Worm (Caenorhabditis elegans) whole organism, L1 larva: Measurements from ENCODE around the gene F41E7.6.

Experiments used
- C04F5.9 ChIP-seq: sonication (generic microtip); optimal IDR thresholded peaks from 2 replicates; lab custom pipeline; 2016; ENCODE audit warnings: missing genetic modification characterization, missing compliant biosample characterization
- C16A3.4 ChIP-seq: fragments of 150-350 bp; optimal IDR thresholded peaks from 2 replicates; lab custom pipeline; 2014; ENCODE audit warnings: missing biosample characterization, missing genetic modification characterization
- C34B4.2 ChIP-seq: sonication (generic microtip); optimal IDR thresholded peaks from 2 replicates; lab custom pipeline; 2017; ENCODE audit warnings: mild to moderate bottlenecking, missing genetic modification characterization, missing compliant biosample characterization
- Y116A8C.19 ChIP-seq: sonication (generic microtip); optimal IDR thresholded peaks from 2 replicates; lab custom pipeline; 2016; ENCODE audit warnings: missing compliant biosample characterization, missing genetic modification characterization, borderline replicate concordance
- alr-1 ChIP-seq: fragments of 200-800 bp; sonication (Bioruptor generic); optimal IDR thresholded peaks from 2 replicates; lab custom pipeline; 2018; ENCODE audit warnings: borderline replicate concordance, mild to moderate bottlenecking, missing genetic modification characterization, missing compliant biosample characterization
- aly-2 ChIP-seq: fragments of 150-350 bp; optimal IDR thresholded peaks from 2 replicates; lab custom pipeline; 2014; ENCODE audit warnings: missing biosample characterization, missing genetic modification characterization
- ama-1 ChIP-seq: fragments of 150-350 bp; optimal IDR thresholded peaks from 2 replicates; lab custom pipeline; 2014
- blmp-1 ChIP-seq: fragments of 150-350 bp; optimal IDR thresholded peaks from 2 replicates; lab custom pipeline; 2014; ENCODE audit warnings: missing biosample characterization, missing genetic modification characterization
- ceh-8 ChIP-seq: fragments of 200-800 bp; sonication (Bioruptor generic); optimal IDR thresholded peaks from 2 replicates; lab custom pipeline; 2018; ENCODE audit warnings: mild to moderate bottlenecking, missing genetic modification characterization, moderate library complexity, missing compliant biosample characterization
- ceh-82 ChIP-seq, 3 experiments: fragments of 150-350 bp in 1 of 3; sonication (generic microtip) in 2 of 3; optimal IDR thresholded peaks; 2 replicates each; lab custom pipeline; 2014 to 2017; ENCODE audit warnings: missing biosample characterization in 3 of 3, missing genetic modification characterization in 3 of 3
- ceh-88 ChIP-seq: fragments of 200-800 bp; sonication (Bioruptor generic); IDR thresholded peaks from 2 replicates; pipeline ENCODE4 v1.3.6; 2022; ENCODE audit warnings: missing genetic modification characterization, missing compliant biosample characterization
- ceh-90 ChIP-seq: sonication (generic microtip); optimal IDR thresholded peaks from 2 replicates; lab custom pipeline; 2016; ENCODE audit warnings: missing genetic modification characterization, missing compliant biosample characterization
- ces-1 ChIP-seq: fragments of 150-350 bp; optimal IDR thresholded peaks from 2 replicates; lab custom pipeline; 2014; ENCODE audit warnings: missing biosample characterization, missing genetic modification reagents, missing genetic modification characterization
- dpl-1 ChIP-seq, 3 experiments: fragments of 150-350 bp in 2 of 3; sonication (generic microtip) in 1 of 3; optimal IDR thresholded peaks; 2 replicates each; lab custom pipeline; 2014 to 2017; ENCODE audit warnings: missing biosample characterization in 3 of 3, missing genetic modification characterization in 3 of 3, missing genetic modification reagents in 3 of 3
- dsc-1 ChIP-seq: sonication (generic microtip); optimal IDR thresholded peaks from 2 replicates; lab custom pipeline; 2016; ENCODE audit warnings: mild to moderate bottlenecking, missing genetic modification characterization, missing compliant biosample characterization
- efl-1 ChIP-seq, 4 experiments: fragments of 150-350 bp; optimal IDR thresholded peaks in 3 of 4; peaks in 1 of 4; 1 replicate in 1 of 4; 2 replicates in 3 of 4; lab custom pipeline; 2014; ENCODE audit warnings: missing biosample characterization in 2 of 4, missing genetic modification characterization in 2 of 4, missing genetic modification reagents in 2 of 4
- efl-3 ChIP-seq: fragments of 200-800 bp; sonication (Bioruptor generic); optimal IDR thresholded peaks from 2 replicates; lab custom pipeline; 2018; ENCODE audit warnings: mild to moderate bottlenecking, missing genetic modification characterization, missing compliant biosample characterization
- egl-27 ChIP-seq, 2 experiments: fragments of 150-350 bp in 1 of 2; sonication (generic microtip); optimal IDR thresholded peaks; 3 replicates each; lab custom pipeline; 2017 to 2018; ENCODE audit warnings: missing biosample characterization in 2 of 2, missing genetic modification characterization in 2 of 2, missing genetic modification reagents in 2 of 2
- elt-2 ChIP-seq: sonication (generic microtip); optimal IDR thresholded peaks from 2 replicates; lab custom pipeline; 2016; ENCODE audit warnings: missing genetic modification characterization, mild to moderate bottlenecking, inconsistent platforms, missing compliant biosample characterization, missing genetic modification reagents
- fkh-8 ChIP-seq: sonication (generic microtip); optimal IDR thresholded peaks from 2 replicates; lab custom pipeline; 2016; ENCODE audit warnings: mild to moderate bottlenecking, missing genetic modification characterization, missing compliant biosample characterization
- hlh-17 ChIP-seq: fragments of 200-800 bp; sonication (Bioruptor generic); optimal IDR thresholded peaks from 2 replicates; lab custom pipeline; 2018; ENCODE audit warnings: missing genetic modification characterization, mild to moderate bottlenecking, missing compliant biosample characterization, moderate library complexity, borderline replicate concordance
- hlh-4 ChIP-seq: sonication (generic microtip); optimal IDR thresholded peaks from 2 replicates; lab custom pipeline; 2016; ENCODE audit warnings: mild to moderate bottlenecking, missing genetic modification characterization, missing compliant biosample characterization
- irx-1 ChIP-seq: sonication (generic microtip); optimal IDR thresholded peaks from 2 replicates; lab custom pipeline; 2016; ENCODE audit warnings: missing genetic modification characterization, missing compliant biosample characterization
- isw-1 ChIP-seq: fragments of 200-800 bp; sonication (Bioruptor generic); IDR thresholded peaks from 2 replicates; pipeline ENCODE4 v1.3.6; 2022; ENCODE audit warnings: missing genetic modification characterization, missing compliant biosample characterization
- lin-13 ChIP-seq: fragments of 150-350 bp; optimal IDR thresholded peaks from 2 replicates; lab custom pipeline; 2014; ENCODE audit warnings: missing biosample characterization, missing genetic modification reagents, missing genetic modification characterization
- lin-14 ChIP-seq: fragments of 200-800 bp; sonication (Bioruptor generic); optimal IDR thresholded peaks from 2 replicates; lab custom pipeline; 2018; ENCODE audit warnings: mild to moderate bottlenecking, missing genetic modification characterization, moderate library complexity, missing compliant biosample characterization
- lin-15B ChIP-seq: fragments of 150-350 bp; sonication (generic microtip); optimal IDR thresholded peaks from 3 replicates; lab custom pipeline; 2014; ENCODE audit warnings: missing biosample characterization, missing genetic modification characterization
- lin-35 ChIP-seq, 2 experiments: fragments of 150-350 bp; optimal IDR thresholded peaks; 2 replicates each; lab custom pipeline; 2014; ENCODE audit warnings: missing biosample characterization in 2 of 2, missing genetic modification characterization in 2 of 2, missing genetic modification reagents in 2 of 2
- lir-3 ChIP-seq: sonication (generic microtip); optimal IDR thresholded peaks from 2 replicates; lab custom pipeline; 2016; ENCODE audit warnings: mild to moderate bottlenecking, missing genetic modification characterization, moderate library complexity, missing compliant biosample characterization; ENCODE audit not compliant: poor library complexity
- mef-2 ChIP-seq: fragments of 150-350 bp; optimal IDR thresholded peaks from 2 replicates; lab custom pipeline; 2014; ENCODE audit warnings: missing biosample characterization, missing genetic modification characterization
- mep-1 ChIP-seq: fragments of 150-350 bp; optimal IDR thresholded peaks from 2 replicates; lab custom pipeline; 2014; ENCODE audit warnings: missing biosample characterization, missing genetic modification characterization
- nhr-12 ChIP-seq: sonication (generic microtip); optimal IDR thresholded peaks from 2 replicates; lab custom pipeline; 2017; ENCODE audit warnings: missing biosample characterization, missing genetic modification characterization
- nhr-237 ChIP-seq: fragments of 150-350 bp; optimal IDR thresholded peaks from 2 replicates; lab custom pipeline; 2014; ENCODE audit warnings: missing biosample characterization, missing genetic modification characterization
- nhr-28 ChIP-seq: fragments of 150-350 bp; optimal IDR thresholded peaks from 2 replicates; lab custom pipeline; 2014; ENCODE audit warnings: missing biosample characterization, missing genetic modification characterization
- nhr-47 ChIP-seq: sonication (generic microtip); optimal IDR thresholded peaks from 2 replicates; lab custom pipeline; 2016; ENCODE audit warnings: mild to moderate bottlenecking, missing genetic modification characterization, moderate library complexity, missing compliant biosample characterization
- nhr-71 ChIP-seq: sonication (generic microtip); optimal IDR thresholded peaks from 2 replicates; lab custom pipeline; 2016; ENCODE audit warnings: mild to moderate bottlenecking, missing genetic modification characterization, moderate library complexity, missing compliant biosample characterization
- nhr-84 ChIP-seq: sonication (generic microtip); optimal IDR thresholded peaks from 2 replicates; lab custom pipeline; 2017; ENCODE audit warnings: missing biosample characterization, missing genetic modification characterization
- nhr-85 ChIP-seq: sonication (generic microtip); peaks from one replicate; lab custom pipeline; 2016; ENCODE audit warnings: missing genetic modification characterization, inconsistent platforms, missing compliant biosample characterization
- nhr-90 ChIP-seq: sonication (generic microtip); optimal IDR thresholded peaks from 2 replicates; lab custom pipeline; 2016; ENCODE audit warnings: mild to moderate bottlenecking, missing genetic modification characterization, missing compliant biosample characterization; ENCODE audit not compliant: poor library complexity
- pax-3 ChIP-seq: fragments of 200-800 bp; sonication (Bioruptor generic); optimal IDR thresholded peaks from 2 replicates; lab custom pipeline; 2018; ENCODE audit warnings: mild to moderate bottlenecking, missing genetic modification characterization, moderate library complexity, missing compliant biosample characterization
- skn-1 ChIP-seq: fragments of 150-350 bp; optimal IDR thresholded peaks from 2 replicates; lab custom pipeline; 2014; ENCODE audit warnings: missing biosample characterization, missing genetic modification characterization
- snu-23 ChIP-seq: sonication (generic microtip); optimal IDR thresholded peaks from 2 replicates; lab custom pipeline; 2016; ENCODE audit warnings: missing genetic modification characterization, missing compliant biosample characterization
- sptf-1 ChIP-seq: fragments of 150-350 bp; optimal IDR thresholded peaks from 2 replicates; lab custom pipeline; 2014; ENCODE audit warnings: missing biosample characterization, missing genetic modification characterization
- tbx-2 ChIP-seq: sonication (generic microtip); optimal IDR thresholded peaks from 2 replicates; lab custom pipeline; 2016; ENCODE audit warnings: missing genetic modification characterization, missing compliant biosample characterization
- unc-98 ChIP-seq: fragments of 200-800 bp; sonication (Bioruptor generic); IDR thresholded peaks from 2 replicates; pipeline ENCODE4 v1.3.6; 2022; ENCODE audit warnings: missing genetic modification characterization, missing compliant biosample characterization
- vab-15 ChIP-seq: sonication (generic microtip); optimal IDR thresholded peaks from 2 replicates; lab custom pipeline; 2017; ENCODE audit warnings: missing genotype, mild to moderate bottlenecking, missing genetic modification characterization, missing compliant biosample characterization
- zag-1 ChIP-seq: fragments of 150-350 bp; optimal IDR thresholded peaks from 2 replicates; lab custom pipeline; 2014; ENCODE audit warnings: missing biosample characterization, missing genetic modification characterization
- zip-4 ChIP-seq: fragments of 200-800 bp; sonication (Bioruptor generic); optimal IDR thresholded peaks from 2 replicates; lab custom pipeline; 2018; ENCODE audit warnings: mild to moderate bottlenecking, missing genetic modification characterization, moderate library complexity, missing compliant biosample characterization
- ztf-4 ChIP-seq: fragments of 150-350 bp; optimal IDR thresholded peaks from 2 replicates; lab custom pipeline; 2014; ENCODE audit warnings: missing biosample characterization, missing genetic modification characterization

Gene F41E7.6

ce11 chrX:10336138-10336537 is 25.9 kb upstream of the F41E7.6 start, which contains the start of gene idpa-3:
idpa-3 (plus strand) TSS chrX:10336438.
- TF ChIP-seq zip-4 = no peak
- TF ChIP-seq efl-1 (optimal IDR thresholded peaks at IDR 0.05; lab: Kevin White, UChicago) = no peak
- peak in 1 of 2 experiments; percentile 34 for TF ChIP-seq efl-1 (GFP tag; optimal IDR thresholded peaks at IDR 0.05 in 1 of 2; lab: Kevin White, UChicago)

ce11 chrX:10333301-10333854 is 23.1 kb upstream of the F41E7.6 start, which contains the start of gene R07E3.4:
R07E3.4 (minus strand) TSS chrX:10333351.
- TF ChIP-seq hlh-4 (tag; lab: Kevin White, UChicago) (no peak), ceh-88 (GFP tag; lab: Robert Waterston, UW) (no peak), ztf-4 (tag; lab: Kevin White, UChicago) (no peak), nhr-28 (tag; lab: Kevin White, UChicago) (no peak), mep-1 (peak; percentile 18), snu-23 (peak; percentile 54), elt-2 (tag; lab: Kevin White, UChicago) (peak; percentile 79), efl-1 (optimal IDR thresholded peaks at IDR 0.05; lab: Kevin White, UChicago) (no peak), efl-1 (GFP tag; optimal IDR thresholded peaks at IDR 0.05 in 1 of 2; lab: Kevin White, UChicago) (no peak), efl-3 (GFP tag; lab: Kevin White, UChicago) (no peak), dpl-1 (GFP tag; optimal IDR thresholded peaks at IDR 0.05; lab: Kevin White, UChicago) (no peak), lin-15B (tag; lab: Kevin White, UChicago) (no peak), alr-1 (tag; lab: Kevin White, UChicago) (no peak), C16A3.4 (tag; lab: Kevin White, UChicago) (no peak), lin-14 (GFP tag; lab: Kevin White, UChicago) (peak; percentile 75), ceh-82 (tag; optimal IDR thresholded peaks at IDR 0.05; lab: Kevin White, UChicago) (no peak), sptf-1 (no peak), Y116A8C.19 (tag; lab: Kevin White, UChicago) (no peak), nhr-12 (tag; lab: Kevin White, UChicago) (no peak), zag-1 (tag; lab: Kevin White, UChicago) (no peak), C34B4.2 (no peak), lin-35 (GFP tag; optimal IDR thresholded peaks at IDR 0.05; lab: Kevin White, UChicago) (peak in 1 of 2 experiments; percentile 16), skn-1 (tag; lab: Kevin White, UChicago) (no peak), aly-2 (no peak), lin-13 (GFP tag; lab: Kevin White, UChicago) (no peak), nhr-237 (tag; lab: Kevin White, UChicago) (no peak), ceh-90 (tag; lab: Kevin White, UChicago) (no peak), ama-1 (lab: Kevin White, UChicago) (no peak), ceh-8 (GFP tag; lab: Kevin White, UChicago) (no peak), irx-1 (tag; lab: Kevin White, UChicago) (no peak), blmp-1 (tag; lab: Kevin White, UChicago) (peak; percentile 25), vab-15 (tag; lab: Kevin White, UChicago) (no peak), nhr-71 (tag; lab: Kevin White, UChicago) (peak; percentile 80), hlh-17 (GFP tag; lab: Kevin White, UChicago) (no peak), dsc-1 (tag; lab: Kevin White, UChicago) (no peak), nhr-85 (tag; lab: Kevin White, UChicago) (peak; percentile 92), C04F5.9 (tag; lab: Kevin White, UChicago) (no peak), pax-3 (tag; lab: Kevin White, UChicago) (no peak), isw-1 (GFP tag; lab: Robert Waterston, UW) (no peak), unc-98 (no peak), fkh-8 (tag; lab: Kevin White, UChicago) (no peak), mef-2 (tag; lab: Kevin White, UChicago) (no peak), ces-1 (no peak), zip-4 (no peak), nhr-90 (tag; lab: Kevin White, UChicago) (peak; percentile 40), tbx-2 (tag; lab: Kevin White, UChicago) (peak; percentile 30), nhr-47 (tag; lab: Kevin White, UChicago) (no peak), egl-27 (tag; optimal IDR thresholded peaks at IDR 0.05; lab: Kevin White, UChicago) (peak in 1 of 2 experiments; percentile 17), nhr-84 (tag; lab: Kevin White, UChicago) (no peak), lir-3 (no peak)
